Worm (Caenorhabditis elegans): ENCODE results near the gene D1086.2.
"Not testable (repeated sequence)": the region's sequence is repeated elsewhere in the genome, so short reads cannot be mapped to it uniquely, and the experiment has no call there.

Gene D1086.2

ce11 chrV:14074160-14074559 is 24.3 kb downstream of the D1086.2 start, which contains the start of gene D1086.11:
Gene D1086.11 (plus strand): TSS chrV:14074460.
- no peak for TF ChIP-seq unc-62 (GFP tag; optimal IDR thresholded peaks at IDR 0.05)

ce11 chrV:14069899-14070298 is 28.6 kb downstream of the D1086.2 start:
- TF ChIP-seq unc-62 (GFP tag; optimal IDR thresholded peaks at IDR 0.05), result no peak

DNA sequence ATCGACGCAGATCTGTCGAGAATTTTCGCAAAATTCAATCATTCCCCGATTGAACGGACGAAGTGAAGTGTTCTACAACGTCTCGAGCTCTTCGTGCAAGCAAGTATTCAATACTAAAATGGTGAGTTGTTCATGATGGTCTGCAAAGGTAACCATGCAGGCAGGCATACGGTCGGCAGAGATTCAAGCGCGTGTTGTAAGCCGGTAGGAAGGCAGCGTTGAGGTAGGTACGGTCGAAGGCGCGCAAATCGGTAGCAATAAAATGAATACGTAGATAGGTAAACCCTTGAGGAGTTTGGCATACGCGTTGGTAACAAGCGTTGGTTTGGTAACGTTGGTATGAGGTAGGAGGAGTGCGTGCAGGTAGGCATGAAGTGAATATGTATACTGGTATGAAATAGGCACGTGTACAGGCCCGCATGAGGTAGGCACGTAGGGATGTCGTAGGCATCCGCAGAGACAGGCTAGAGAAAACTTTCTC is 30.6 kb downstream of the D1086.2 start, which contains the start of gene D1086.17:
Gene D1086.17, plus strand, starts transcription at position 51 of the 481 bp plus-strand sequence.
- no peak for TF ChIP-seq unc-62 (GFP tag; optimal IDR thresholded peaks at IDR 0.05)

DNA sequence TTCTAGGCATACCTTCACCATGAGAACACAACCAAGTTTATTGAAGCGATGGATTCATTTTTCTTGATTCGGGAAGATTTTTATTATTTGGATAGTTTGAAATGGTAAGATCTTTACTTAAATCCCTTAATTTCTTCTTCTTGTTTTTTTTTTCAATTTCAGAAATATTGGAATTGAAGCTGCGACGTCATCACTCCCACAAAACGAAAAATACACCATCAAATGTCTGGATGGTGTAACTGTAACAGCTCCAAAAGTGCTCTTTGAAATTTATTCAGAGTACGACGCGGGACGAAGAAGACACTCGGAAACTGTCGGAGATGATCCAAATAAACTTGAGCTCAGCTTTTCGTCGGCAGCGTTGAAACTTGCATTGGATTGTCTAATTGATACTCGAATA is 34.0 kb downstream of the D1086.2 start, which contains the start of gene D1086.21:
Gene D1086.21, plus strand, starts transcription at position 301 of the 400 bp plus-strand sequence.
- no peak for TF ChIP-seq unc-62 (GFP tag; optimal IDR thresholded peaks at IDR 0.05)

ce11 chrV:14063980-14064379 is 34.5 kb downstream of the D1086.2 start:
- TF ChIP-seq unc-62 (GFP tag; optimal IDR thresholded peaks at IDR 0.05), result no peak

- no peak for TF ChIP-seq unc-62 (GFP tag; optimal IDR thresholded peaks at IDR 0.05)
These were observed 40.9 kb downstream of the D1086.2 start, which contains the start of gene F58D12.3 for ce11 chrV:14057540-14057939. Gene F58D12.3 (plus strand): TSS chrV:14057840.

DNA sequence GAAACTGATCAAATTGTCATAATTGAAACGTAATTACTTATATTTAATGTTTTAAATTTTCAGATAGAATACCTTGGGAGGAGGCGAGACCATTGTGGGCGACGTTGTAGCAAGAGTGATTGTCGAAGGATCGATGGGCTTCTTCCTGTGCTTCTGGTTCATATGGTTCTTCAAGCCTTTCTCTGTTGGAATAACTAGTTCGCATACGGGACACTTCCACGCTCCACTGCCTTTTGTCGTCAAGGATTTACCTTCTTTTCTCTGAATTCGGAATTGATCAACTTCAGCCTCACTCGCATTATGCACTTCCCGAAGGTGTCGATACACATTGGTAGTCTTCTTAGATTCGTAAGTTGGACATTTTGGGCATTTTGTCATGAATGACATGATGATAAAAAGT is 49.2 kb downstream of the D1086.2 start, which contains the start of gene F58D12.1:
Gene F58D12.1, plus strand, starts transcription at position 301 of the 400 bp plus-strand sequence.
- TF ChIP-seq unc-62 (GFP tag; optimal IDR thresholded peaks at IDR 0.05), result not testable (repeated sequence)
